Fruit fly (Drosophila melanogaster): ENCODE results near the gene CG11436.

DNA sequence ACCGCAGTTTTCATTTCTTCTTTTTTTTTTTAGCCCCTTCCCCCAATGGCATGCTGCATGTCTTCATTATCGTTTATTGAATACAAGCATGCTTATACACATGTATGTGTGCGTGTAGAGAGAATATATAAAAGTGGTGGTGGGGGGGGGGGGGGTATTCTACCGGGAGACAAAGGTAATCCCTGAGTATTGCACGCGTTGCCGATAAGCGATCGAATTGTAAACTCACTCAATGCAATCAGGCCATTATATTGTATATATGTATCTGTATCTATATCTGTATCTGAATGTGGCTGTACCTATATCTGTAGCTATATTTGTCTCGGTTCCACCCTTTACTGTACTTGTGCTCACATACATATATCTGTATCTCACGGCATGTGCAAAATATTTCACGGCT, 40.6 kb upstream of the CG11436 start:
- TF ChIP-seq CG6276 (GFP tag; optimal IDR thresholded peaks at IDR 0.05) (no peak), cyc (GFP tag; optimal IDR thresholded peaks at IDR 0.05) (no peak), Eip75B (GFP tag; optimal IDR thresholded peaks at IDR 0.05) (no peak), net (GFP tag; optimal IDR thresholded peaks at IDR 0.05) (no peak), ss (GFP tag; optimal IDR thresholded peaks at IDR 0.05) (no peak), Hr38 (GFP tag; optimal IDR thresholded peaks at IDR 0.05) (no peak), CG11294 (GFP tag; IDR thresholded peaks at IDR 0.05) (no peak), Lpt (GFP tag; optimal IDR thresholded peaks at IDR 0.05) (no peak)

All from whole organism, prepupa.